Worm (Caenorhabditis elegans) whole organism, young adult: Measurements from ENCODE around the gene F25B4.7.

Experiments used
- Y95B8A.8 ChIP-seq: fragments of 200-800 bp; sonication (Bioruptor generic); IDR thresholded peaks from 2 replicates; pipeline ENCODE4 v1.3.6; 2022; ENCODE audit warnings: missing genetic modification reagents, missing genetic modification characterization, missing compliant biosample characterization
- sptf-2 ChIP-seq: fragments of 200-800 bp; sonication (Bioruptor generic); optimal IDR thresholded peaks from 2 replicates; lab custom pipeline; 2018; ENCODE audit warnings: mild to moderate bottlenecking, missing genetic modification characterization, missing compliant biosample characterization

DNA sequence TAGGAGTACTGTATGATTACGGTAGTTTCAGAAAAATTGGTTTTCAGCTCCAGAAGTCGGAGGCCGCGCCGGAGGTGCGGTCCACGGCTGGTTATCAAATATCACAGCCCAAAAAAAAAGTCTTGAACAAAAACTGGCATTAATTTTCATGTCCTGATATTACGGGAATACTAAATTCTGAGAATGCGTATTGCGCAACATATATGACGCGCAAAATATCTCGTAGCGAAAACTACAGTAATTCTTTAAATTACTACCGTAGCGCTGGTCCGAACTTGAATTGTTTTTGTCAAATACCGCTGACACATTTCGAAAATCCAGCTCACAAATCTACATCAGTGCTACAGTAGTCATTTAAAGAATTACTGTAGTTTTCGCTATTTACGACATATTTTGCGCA, 18.1 kb downstream of the F25B4.7 start:
- TF ChIP-seq Y95B8A.8 (GFP tag; lab: Robert Waterston, UW) (no peak), sptf-2 (GFP tag; lab: Kevin White, UChicago) (no peak)
